Fruit fly (Drosophila melanogaster) whole organism, embryonic: ENCODE measurements around the gene Megf8.

Source experiments
- B-H1 ChIP-seq: fragments of 200-800 bp; sonication (Bioruptor generic); IDR thresholded peaks from 3 replicates; pipeline ENCODE4 v1.3.6; 2022; ENCODE audit warnings: missing biosample characterization, missing genetic modification characterization
- CG15514 ChIP-seq: fragments of 200-800 bp; sonication (Bioruptor generic); optimal IDR thresholded peaks from 3 replicates; lab custom pipeline; 2017; ENCODE audit warnings: missing biosample characterization, missing genetic modification characterization, mild to moderate bottlenecking, moderate library complexity, missing genetic modification reagents
- CG15601 ChIP-seq: fragments of 200-800 bp; sonication (Bioruptor generic); optimal IDR thresholded peaks from 3 replicates; lab custom pipeline; 2019; ENCODE audit warnings: missing biosample characterization, mild to moderate bottlenecking, missing genetic modification characterization, moderate library complexity
- CG17361 ChIP-seq: fragments of 200-800 bp; sonication (Bioruptor generic); IDR thresholded peaks from 3 replicates; pipeline ENCODE4 v1.3.6; 2022; ENCODE audit warnings: missing biosample characterization, missing genetic modification characterization
- CG17385 ChIP-seq: fragments of 200-800 bp; sonication (Bioruptor generic); optimal IDR thresholded peaks from 3 replicates; lab custom pipeline; 2018; ENCODE audit warnings: missing biosample characterization, mild to moderate bottlenecking, missing genetic modification characterization
- CG18476 ChIP-seq: fragments of 200-800 bp; sonication (Bioruptor generic); optimal IDR thresholded peaks from 2 replicates; lab custom pipeline; 2016; ENCODE audit warnings: missing biosample characterization, mild to moderate bottlenecking, missing genetic modification characterization
- CG2712 ChIP-seq: fragments of 200-800 bp; optimal IDR thresholded peaks from 3 replicates; lab custom pipeline; 2019; ENCODE audit warnings: missing biosample characterization, mild to moderate bottlenecking, missing genetic modification characterization, moderate library complexity
- CG2889 ChIP-seq: fragments of 200-800 bp; sonication (Bioruptor generic); IDR thresholded peaks from 3 replicates; pipeline ENCODE4 v1.3.6; 2022; ENCODE audit warnings: missing biosample characterization, missing genetic modification characterization
- CG3163 ChIP-seq: fragments of 200-800 bp; sonication (Bioruptor generic); optimal IDR thresholded peaks from 3 replicates; lab custom pipeline; 2016; ENCODE audit warnings: missing biosample characterization, missing genetic modification characterization
- CG32772 ChIP-seq: fragments of 200-800 bp; sonication (Bioruptor generic); IDR thresholded peaks from 2 replicates; pipeline ENCODE4 v1.3.6; 2022; ENCODE audit warnings: missing biosample characterization, missing genetic modification characterization
- CG3281 ChIP-seq: fragments of 200-800 bp; sonication (Bioruptor generic); optimal IDR thresholded peaks from 3 replicates; lab custom pipeline; 2017; ENCODE audit warnings: missing biosample characterization, mild to moderate bottlenecking, missing genetic modification characterization
- CG3407 ChIP-seq: fragments of 200-800 bp; sonication (Bioruptor generic); optimal IDR thresholded peaks from 2 replicates; lab custom pipeline; 2018; ENCODE audit warnings: missing biosample characterization, mild to moderate bottlenecking, missing genetic modification characterization
- CG6254 ChIP-seq: fragments of 200-800 bp; sonication (Bioruptor generic); optimal IDR thresholded peaks from 3 replicates; lab custom pipeline; 2017; ENCODE audit warnings: mild to moderate bottlenecking, missing biosample characterization, missing genetic modification reagents, missing genetic modification characterization
- CG6654 ChIP-seq: fragments of 200-800 bp; sonication (Bioruptor generic); optimal IDR thresholded peaks from 2 replicates; lab custom pipeline; 2017; ENCODE audit warnings: missing biosample characterization, mild to moderate bottlenecking, missing genetic modification characterization
- CG6689 ChIP-seq: fragments of 200-800 bp; sonication (Bioruptor generic); IDR thresholded peaks from 2 replicates; pipeline ENCODE4 v1.3.6; 2022; ENCODE audit warnings: missing biosample characterization, missing genetic modification characterization
- CG6791 ChIP-seq: fragments of 200-800 bp; sonication (Bioruptor generic); IDR thresholded peaks from 3 replicates; pipeline ENCODE4 v1.3.6; 2022; ENCODE audit warnings: missing biosample characterization, missing genetic modification characterization; ENCODE audit not compliant: partially characterized antibody
- CG6813 ChIP-seq: fragments of 200-800 bp; sonication (Bioruptor generic); optimal IDR thresholded peaks from 2 replicates; lab custom pipeline; 2017; ENCODE audit warnings: missing biosample characterization, missing genetic modification characterization, mild to moderate bottlenecking, moderate library complexity, missing genetic modification reagents
- CG7556 ChIP-seq: fragments of 200-800 bp; sonication (Bioruptor generic); optimal IDR thresholded peaks from 2 replicates; lab custom pipeline; 2017; ENCODE audit warnings: missing biosample characterization, mild to moderate bottlenecking, missing genetic modification characterization
- CG7786 ChIP-seq: fragments of 200-800 bp; sonication (Bioruptor generic); optimal IDR thresholded peaks from 2 replicates; lab custom pipeline; 2016; ENCODE audit warnings: missing biosample characterization, missing genetic modification characterization
- CG8089 ChIP-seq: fragments of 200-800 bp; sonication (Bioruptor generic); optimal IDR thresholded peaks from 3 replicates; lab custom pipeline; 2016; ENCODE audit warnings: missing biosample characterization, missing genetic modification characterization
- CG9932 ChIP-seq: fragments of 200-800 bp; sonication (Bioruptor generic); IDR thresholded peaks from 2 replicates; pipeline ENCODE4 v1.3.6; 2022; ENCODE audit warnings: missing biosample characterization, missing genetic modification characterization
- Camta ChIP-seq: fragments of 200-800 bp; sonication (Bioruptor generic); optimal IDR thresholded peaks from 2 replicates; lab custom pipeline; 2016; ENCODE audit warnings: missing biosample characterization, missing genetic modification characterization
- CkIIα-i1 ChIP-seq: fragments of 200-800 bp; sonication (Bioruptor generic); IDR thresholded peaks from 2 replicates; pipeline ENCODE4 v1.3.6; 2022; ENCODE audit warnings: missing biosample characterization, missing genetic modification characterization
- D ChIP-seq, 2 experiments: fragments of 200-800 bp in 1 of 2; fragments of >200 bp in 1 of 2; sonication (Bioruptor generic) in 1 of 2; optimal IDR thresholded peaks; 2 replicates in 1 of 2; 3 replicates in 1 of 2; lab custom pipeline; 2017; ENCODE audit warnings: mild to moderate bottlenecking in 1 of 2, missing biosample characterization in 1 of 2, missing genetic modification characterization in 1 of 2, missing genetic modification reagents in 1 of 2
- Fer1 ChIP-seq: fragments of 200-800 bp; sonication (Bioruptor generic); optimal IDR thresholded peaks from 2 replicates; lab custom pipeline; 2017; ENCODE audit warnings: missing biosample characterization, mild to moderate bottlenecking, missing genetic modification characterization
- Gsc ChIP-seq: fragments of 200-800 bp; sonication (Bioruptor generic); IDR thresholded peaks from 2 replicates; pipeline ENCODE4 v1.3.6; 2022; ENCODE audit warnings: missing biosample characterization, missing genetic modification characterization
- Hey ChIP-seq: fragments of 200-800 bp; sonication (Bioruptor generic); optimal IDR thresholded peaks from 3 replicates; lab custom pipeline; 2018; ENCODE audit warnings: missing biosample characterization, mild to moderate bottlenecking, missing genetic modification characterization
- Hr78 ChIP-seq, 2 experiments: fragments of 200-800 bp in 1 of 2; fragments of >200 bp in 1 of 2; sonication (Bioruptor generic) in 1 of 2; optimal IDR thresholded peaks; 2 replicates each; lab custom pipeline; 2017 to 2019; ENCODE audit warnings: missing biosample characterization in 2 of 2, missing genetic modification characterization in 2 of 2, mild to moderate bottlenecking in 1 of 2, moderate library complexity in 1 of 2
- MBD-R2 ChIP-seq: fragments of 200-800 bp; sonication (Bioruptor generic); IDR thresholded peaks from 2 replicates; pipeline ENCODE4 v1.3.6; 2022; ENCODE audit warnings: missing biosample characterization, missing genetic modification characterization
- Mad ChIP-seq: fragments of 200-800 bp; sonication (Bioruptor generic); optimal IDR thresholded peaks from 2 replicates; lab custom pipeline; 2016; ENCODE audit warnings: missing biosample characterization, missing genetic modification characterization
- NFAT ChIP-seq: fragments of 200-800 bp; sonication (Bioruptor generic); IDR thresholded peaks from 2 replicates; pipeline ENCODE4 v1.3.6; 2022; ENCODE audit warnings: missing biosample characterization, missing genetic modification characterization
- TFAM ChIP-seq: fragments of 200-800 bp; sonication (Bioruptor generic); optimal IDR thresholded peaks from 2 replicates; lab custom pipeline; 2017; ENCODE audit warnings: missing biosample characterization, missing genetic modification characterization, inconsistent platforms
- aop ChIP-seq: fragments of 200-800 bp; sonication (Bioruptor generic); IDR thresholded peaks from 2 replicates; pipeline ENCODE4 v1.3.6; 2022; ENCODE audit warnings: missing biosample characterization, missing genetic modification characterization
- crp ChIP-seq, 2 experiments: fragments of 200-800 bp; sonication (Bioruptor generic); optimal IDR thresholded peaks; 2 replicates in 1 of 2; 3 replicates in 1 of 2; lab custom pipeline; 2017; ENCODE audit warnings: missing biosample characterization in 2 of 2, missing genetic modification characterization in 2 of 2, mild to moderate bottlenecking in 1 of 2, moderate library complexity in 1 of 2
- disco-r ChIP-seq: fragments of 200-800 bp; sonication (Bioruptor generic); optimal IDR thresholded peaks from 2 replicates; lab custom pipeline; 2016; ENCODE audit warnings: missing biosample characterization, missing genetic modification characterization
- fd64A ChIP-seq: fragments of 200-800 bp; sonication (Bioruptor generic); optimal IDR thresholded peaks from 3 replicates; lab custom pipeline; 2018; ENCODE audit warnings: missing biosample characterization, mild to moderate bottlenecking, missing genetic modification characterization
- fru ChIP-seq: fragments of >200 bp; optimal IDR thresholded peaks from 2 replicates; lab custom pipeline; 2017
- gcm2 ChIP-seq: fragments of 200-800 bp; sonication (Bioruptor generic); optimal IDR thresholded peaks from 2 replicates; lab custom pipeline; 2016; ENCODE audit warnings: missing biosample characterization, missing genetic modification characterization
- inv ChIP-seq: fragments of 200-800 bp; sonication (Bioruptor generic); IDR thresholded peaks from 2 replicates; pipeline ENCODE4 v1.3.6; 2022; ENCODE audit warnings: missing biosample characterization, missing genetic modification characterization; ENCODE audit not compliant: partially characterized antibody
- lilli ChIP-seq: fragments of 200-800 bp; sonication (Bioruptor generic); optimal IDR thresholded peaks from 3 replicates; lab custom pipeline; 2016; ENCODE audit warnings: missing biosample characterization, missing genetic modification characterization
- nerfin-1 ChIP-seq: fragments of 200-800 bp; sonication (Bioruptor generic); optimal IDR thresholded peaks from 3 replicates; lab custom pipeline; 2019; ENCODE audit warnings: missing biosample characterization, mild to moderate bottlenecking, missing genetic modification characterization, moderate library complexity
- oc ChIP-seq: fragments of 200-800 bp; sonication (Bioruptor generic); optimal IDR thresholded peaks from 2 replicates; lab custom pipeline; 2018; ENCODE audit warnings: missing biosample characterization, mild to moderate bottlenecking, missing genetic modification characterization, moderate library complexity
- phol ChIP-seq: fragments of 200-800 bp; sonication (Bioruptor generic); optimal IDR thresholded peaks from 3 replicates; lab custom pipeline; 2018; ENCODE audit warnings: missing biosample characterization, mild to moderate bottlenecking, missing genetic modification characterization, moderate library complexity
- shn ChIP-seq: fragments of 200-800 bp; sonication (Bioruptor generic); optimal IDR thresholded peaks from 3 replicates; lab custom pipeline; 2016; ENCODE audit warnings: missing biosample characterization, missing genetic modification characterization
- sisA ChIP-seq: fragments of 200-800 bp; sonication (Bioruptor generic); IDR thresholded peaks from 2 replicates; pipeline ENCODE4 v1.3.6; 2022; ENCODE audit warnings: missing biosample characterization, missing genetic modification characterization
- sr ChIP-seq: fragments of 200-800 bp; sonication (Bioruptor generic); IDR thresholded peaks from 3 replicates; pipeline ENCODE4 v1.3.6; 2022; ENCODE audit warnings: missing biosample characterization, missing genetic modification characterization
- tna ChIP-seq: fragments of 200-800 bp; sonication (Bioruptor generic); IDR thresholded peaks from 2 replicates; pipeline ENCODE4 v1.3.6; 2022; ENCODE audit warnings: missing biosample characterization, missing genetic modification characterization; ENCODE audit not compliant: partially characterized antibody
- trh ChIP-seq: fragments of 200-800 bp; sonication (Bioruptor generic); optimal IDR thresholded peaks from 2 replicates; lab custom pipeline; 2016; ENCODE audit warnings: missing biosample characterization, missing genetic modification characterization
- unc-4 ChIP-seq: fragments of 200-800 bp; sonication (Bioruptor generic); IDR thresholded peaks from 2 replicates; pipeline ENCODE4 v1.3.6; 2022; ENCODE audit warnings: missing biosample characterization, missing genetic modification characterization; ENCODE audit not compliant: partially characterized antibody

The Megf8 gene

DNA sequence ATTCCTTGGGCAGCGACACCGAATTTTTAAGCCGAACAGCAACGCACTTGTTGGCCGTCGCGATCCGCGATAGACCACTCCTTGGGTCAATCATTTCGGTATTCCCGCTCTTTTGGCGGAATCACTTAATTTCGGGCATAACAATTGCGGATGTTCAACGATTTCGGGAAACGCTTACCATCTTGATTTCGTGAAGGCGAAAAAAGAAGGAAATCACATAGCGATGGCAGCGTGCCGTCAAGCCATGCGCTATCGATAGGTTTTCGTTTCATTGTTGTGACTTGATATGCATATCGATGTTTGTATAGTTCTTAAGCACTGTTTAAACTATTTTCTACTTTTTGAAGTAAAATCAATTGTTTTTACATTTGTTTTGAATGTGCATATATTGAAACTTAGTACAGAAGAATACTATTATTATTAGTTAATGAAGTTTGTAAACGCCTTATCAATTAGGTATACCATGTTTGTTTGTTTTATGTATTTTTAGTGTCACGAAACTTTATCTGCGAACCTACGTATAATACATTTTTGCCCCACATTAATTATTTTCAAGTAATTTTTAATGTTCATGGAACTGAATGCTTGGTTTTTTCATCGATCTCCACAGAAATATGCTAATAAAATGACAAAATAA is 508 bp upstream of the Megf8 start, which contains the start of gene RpL36A (continued):
- TF ChIP-seq Mad (GFP tag; lab: Kevin White, UChicago), result no peak
- no peak for TF ChIP-seq Gsc (GFP tag; lab: Robert Waterston, UW)
- TF ChIP-seq disco-r (GFP tag; lab: Kevin White, UChicago), result peak; percentile 53
- peak; percentile 47 for TF ChIP-seq gcm2 (GFP tag; lab: Kevin White, UChicago)
- TF ChIP-seq CG7556, result no peak
- peak; percentile 52 for TF ChIP-seq CG6813 (GFP tag; lab: Kevin White, UChicago)
- TF ChIP-seq CkIIα-i1 (GFP tag; lab: Robert Waterston, UW), result no peak
- no peak for TF ChIP-seq oc (tag; lab: Kevin White, UChicago)
- peak; percentile 35 for TF ChIP-seq CG7786 (GFP tag; lab: Kevin White, UChicago)
- peak; percentile 33; the same call in 1 of the 2 replicates for TF ChIP-seq CG32772
- TF ChIP-seq CG18476, result no peak
- peak; percentile 75 for TF ChIP-seq CG9932 (GFP tag; lab: Robert Waterston, UW)
- no peak for TF ChIP-seq CG2889 (GFP tag; lab: Robert Waterston, UW)
- peak; percentile 52 for TF ChIP-seq CG15514 (GFP tag; lab: Kevin White, UChicago)
- TF ChIP-seq sr (GFP tag; lab: Robert Waterston, UW), result peak; percentile 30; the same call in 1 of the 3 replicates
- peak; percentile 46 for TF ChIP-seq shn (GFP tag; lab: Kevin White, UChicago)
- peak; percentile 27; the same call in 1 of the 3 replicates for TF ChIP-seq B-H1 (GFP tag; lab: Robert Waterston, UW)
- TF ChIP-seq crp (GFP tag; optimal IDR thresholded peaks at IDR 0.05; lab: Kevin White, UChicago), result no peak
- peak; percentile 6; the same call in 1 of the 2 replicates for TF ChIP-seq CG6689 (GFP tag; lab: Robert Waterston, UW)
- TF ChIP-seq sisA, result no peak
- no peak for TF ChIP-seq Hr78 (GFP tag; optimal IDR thresholded peaks at IDR 0.05; lab: Kevin White, UChicago)
- peak; percentile 41 for TF ChIP-seq phol (tag; lab: Kevin White, UChicago)
- peak; percentile 57 for TF ChIP-seq CG2712
- TF ChIP-seq Fer1 (GFP tag; lab: Kevin White, UChicago), result peak; percentile 76
- TF ChIP-seq Camta, result peak; percentile 43
- TF ChIP-seq CG6791, result peak; percentile 96
- TF ChIP-seq CG6254 (GFP tag; lab: Kevin White, UChicago), result no peak
- TF ChIP-seq CG3407, result peak; percentile 34
- TF ChIP-seq CG6654 (GFP tag; lab: Kevin White, UChicago), result no peak
- TF ChIP-seq lilli (GFP tag; lab: Kevin White, UChicago), result peak; percentile 56
- TF ChIP-seq CG3163 (GFP tag; lab: Kevin White, UChicago), result peak; percentile 34
- TF ChIP-seq Hey (tag; lab: Kevin White, UChicago), result no peak
- TF ChIP-seq fd64A (GFP tag; lab: Kevin White, UChicago), result peak; percentile 69
- peak; percentile 28 for TF ChIP-seq nerfin-1 (tag; lab: Kevin White, UChicago)
- peak; percentile 54 for TF ChIP-seq CG15601
- TF ChIP-seq TFAM (GFP tag; lab: Kevin White, UChicago), result no peak
- peak; percentile 73 for TF ChIP-seq unc-4 (GFP tag; lab: Robert Waterston, UW)
- TF ChIP-seq fru (lab: Kevin White, UChicago), result no peak
- peak; percentile 68 for TF ChIP-seq CG3281 (GFP tag; lab: Kevin White, UChicago)
- peak; percentile 82 for TF ChIP-seq NFAT (GFP tag; lab: Robert Waterston, UW)
- TF ChIP-seq aop (GFP tag; lab: Robert Waterston, UW), result no peak
- TF ChIP-seq MBD-R2 (GFP tag; lab: Robert Waterston, UW), result peak; percentile 24; the same call in 1 of the 2 replicates
- TF ChIP-seq inv, result peak; percentile 86
- TF ChIP-seq CG17385 (GFP tag; lab: Kevin White, UChicago), result no peak
- peak; percentile 10 for TF ChIP-seq D (optimal IDR thresholded peaks at IDR 0.05; lab: Kevin White, UChicago)
- no peak for TF ChIP-seq D (GFP tag; optimal IDR thresholded peaks at IDR 0.05; lab: Kevin White, UChicago)
- TF ChIP-seq trh (GFP tag; lab: Kevin White, UChicago), result peak; percentile 6
- TF ChIP-seq CG8089 (GFP tag; lab: Kevin White, UChicago), result peak; percentile 44
- TF ChIP-seq CG17361 (GFP tag; lab: Robert Waterston, UW), result no peak; the same call in 2 of the 3 replicates
- TF ChIP-seq tna (GFP tag; lab: Robert Waterston, UW), result peak; percentile 76
